Worm (Caenorhabditis elegans) whole organism, mixed stage, embryonic: ENCODE results near the gene srlf-5.

Source experiments
- blmp-1 ChIP-seq: fragments of 150-350 bp; optimal IDR thresholded peaks from 2 replicates; lab custom pipeline; 2014; ENCODE audit warnings: missing biosample characterization, missing genetic modification characterization
- hlh-1 ChIP-seq: fragments of 150-350 bp; optimal IDR thresholded peaks from 2 replicates; lab custom pipeline; 2014; ENCODE audit warnings: missing biosample characterization, missing genetic modification reagents, missing genetic modification characterization
- lin-13 ChIP-seq: fragments of 150-350 bp; optimal IDR thresholded peaks from 2 replicates; lab custom pipeline; 2014; ENCODE audit warnings: missing biosample characterization, missing genetic modification characterization
- lin-32 ChIP-seq: fragments of 200-800 bp; sonication (Bioruptor generic); optimal IDR thresholded peaks from 2 replicates; lab custom pipeline; 2018; ENCODE audit warnings: mild to moderate bottlenecking, missing genetic modification characterization, missing compliant biosample characterization
- nhr-237 ChIP-seq: fragments of 150-350 bp; optimal IDR thresholded peaks from 2 replicates; lab custom pipeline; 2014; ENCODE audit warnings: missing biosample characterization, missing genetic modification characterization
- pha-4 ChIP-seq: fragments of 150-350 bp; optimal IDR thresholded peaks from 2 replicates; lab custom pipeline; 2018; ENCODE audit warnings: missing biosample characterization, missing genetic modification reagents, missing genetic modification characterization
- snpc-4 ChIP-seq: fragments of 150-350 bp; optimal IDR thresholded peaks from 2 replicates; lab custom pipeline; 2014; ENCODE audit warnings: missing biosample characterization, missing genetic modification characterization
- unc-62 ChIP-seq: fragments of 150-350 bp; optimal IDR thresholded peaks from 2 replicates; lab custom pipeline; 2014; ENCODE audit warnings: missing biosample characterization, missing genetic modification reagents, missing genetic modification characterization
- ztf-11 ChIP-seq: fragments of 150-350 bp; optimal IDR thresholded peaks from 2 replicates; lab custom pipeline; 2014; ENCODE audit warnings: missing biosample characterization, missing genetic modification characterization

DNA sequence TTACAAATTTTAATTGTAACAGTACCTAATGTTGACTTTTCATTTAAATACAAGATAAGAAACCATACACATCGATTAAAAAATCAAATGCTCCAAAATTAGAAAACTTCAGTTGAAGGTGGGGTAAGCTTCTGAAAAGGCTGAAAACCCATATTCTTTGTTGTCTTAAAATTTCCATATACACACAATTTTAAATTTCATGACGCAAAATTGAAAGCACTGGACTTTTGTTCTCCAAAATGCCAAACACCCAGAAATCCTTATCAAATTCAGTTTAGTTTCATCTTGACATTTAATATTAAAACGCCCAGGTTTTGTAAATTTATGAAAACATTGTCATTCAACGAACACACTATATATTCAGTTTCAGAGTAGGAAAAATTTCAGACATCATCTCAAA lies 33.6 kb upstream of the srlf-5 start, which contains the start of gene F55G11.7:
- no peak for TF ChIP-seq blmp-1 (tag; lab: Kevin White, UChicago)
- TF ChIP-seq lin-13 (tag; lab: Kevin White, UChicago): no peak
- no peak for TF ChIP-seq unc-62
- TF ChIP-seq lin-32: no peak
- no peak for TF ChIP-seq pha-4 (tag; lab: Kevin White, UChicago)
- no peak for TF ChIP-seq nhr-237 (tag; lab: Kevin White, UChicago)
- no peak for TF ChIP-seq ztf-11 (tag; lab: Kevin White, UChicago)
- TF ChIP-seq hlh-1 (tag; lab: Kevin White, UChicago): no peak
- no peak for TF ChIP-seq snpc-4 (tag; lab: Kevin White, UChicago)
